Worm (Caenorhabditis elegans) whole organism, midembryonic: Measurements from ENCODE around the gene eelo-1.

ENCODE experiments used
- flt-1 ChIP-seq: fragments of 200-800 bp; sonication (Bioruptor generic); IDR thresholded peaks from 2 replicates; pipeline ENCODE4 v1.3.6; 2022; ENCODE audit warnings: missing genetic modification characterization, missing compliant biosample characterization
- klf-2 ChIP-seq: fragments of 200-800 bp; sonication (Bioruptor generic); conservative IDR thresholded peaks from 2 replicates; pipeline ENCODE4 v1.3.6; 2022; ENCODE audit warnings: missing genetic modification reagents, missing genetic modification characterization, missing compliant biosample characterization
- ztf-23 ChIP-seq: fragments of 200-800 bp; sonication (Bioruptor generic); IDR thresholded peaks from 2 replicates; pipeline ENCODE4 v1.3.6; 2022; ENCODE audit warnings: missing genetic modification reagents, missing genetic modification characterization, missing compliant biosample characterization
- ztf-29 ChIP-seq: fragments of 200-800 bp; sonication (Bioruptor generic); IDR thresholded peaks from 2 replicates; pipeline ENCODE4 v1.3.6; 2022; ENCODE audit warnings: missing genetic modification reagents, missing genetic modification characterization, missing compliant biosample characterization

DNA sequence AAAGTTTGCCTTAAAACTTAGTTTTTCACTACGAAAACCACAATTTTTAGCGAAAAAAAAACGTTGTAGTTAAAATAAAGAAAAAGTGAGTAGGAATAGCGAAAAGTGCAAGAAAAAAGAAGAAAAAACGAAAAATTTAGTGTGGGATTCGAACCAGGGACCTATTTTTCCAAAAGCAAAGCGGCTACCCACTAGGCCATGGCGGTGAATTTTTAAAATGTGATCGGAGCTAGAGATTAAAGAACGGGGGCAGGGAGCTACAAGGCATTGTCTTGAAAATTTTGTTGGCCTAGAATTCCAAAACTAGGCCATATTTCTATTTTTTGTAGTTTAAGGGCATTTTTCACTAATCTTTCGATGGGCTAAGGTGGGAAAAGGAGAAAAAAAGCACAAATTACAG, 45.4 kb upstream of the eelo-1 start:
- TF ChIP-seq flt-1 (GFP tag; lab: Robert Waterston, UW) (no peak), ztf-23 (GFP tag; lab: Robert Waterston, UW) (no peak), klf-2 (no peak), ztf-29 (GFP tag; lab: Robert Waterston, UW) (no peak)
